Worm (Caenorhabditis elegans) whole organism, midembryonic: ENCODE data around the gene C01G5.5.

Experiments used
- T22C8.4 ChIP-seq: fragments of 200-800 bp; sonication (Bioruptor generic); IDR thresholded peaks from 2 replicates; pipeline ENCODE4 v1.3.6; 2022; ENCODE audit warnings: missing genetic modification characterization, missing compliant biosample characterization
- cog-1 ChIP-seq: sonication (generic microtip); optimal IDR thresholded peaks from 2 replicates; lab custom pipeline; 2016; ENCODE audit warnings: missing genetic modification characterization, missing compliant biosample characterization
- flt-1 ChIP-seq: fragments of 200-800 bp; sonication (Bioruptor generic); IDR thresholded peaks from 2 replicates; pipeline ENCODE4 v1.3.6; 2022; ENCODE audit warnings: missing genetic modification characterization, missing compliant biosample characterization
- klf-2 ChIP-seq: fragments of 200-800 bp; sonication (Bioruptor generic); conservative IDR thresholded peaks from 2 replicates; pipeline ENCODE4 v1.3.6; 2022; ENCODE audit warnings: missing genetic modification reagents, missing genetic modification characterization, missing compliant biosample characterization
- med-1 ChIP-seq: sonication (generic microtip); optimal IDR thresholded peaks from 2 replicates; lab custom pipeline; 2017; ENCODE audit warnings: missing genetic modification characterization, mild to moderate bottlenecking, missing compliant biosample characterization, antibody characterized with exemption, missing genetic modification reagents; ENCODE audit not compliant: insufficient read depth
- ref-1 ChIP-seq: fragments of 200-800 bp; sonication (Bioruptor generic); conservative IDR thresholded peaks from 2 replicates; pipeline ENCODE4 v1.3.6; 2022; ENCODE audit warnings: missing genetic modification reagents, missing genetic modification characterization, missing compliant biosample characterization
- ztf-23 ChIP-seq: fragments of 200-800 bp; sonication (Bioruptor generic); IDR thresholded peaks from 2 replicates; pipeline ENCODE4 v1.3.6; 2022; ENCODE audit warnings: missing genetic modification reagents, missing genetic modification characterization, missing compliant biosample characterization
- ztf-29 ChIP-seq: fragments of 200-800 bp; sonication (Bioruptor generic); IDR thresholded peaks from 2 replicates; pipeline ENCODE4 v1.3.6; 2022; ENCODE audit warnings: missing genetic modification reagents, missing genetic modification characterization, missing compliant biosample characterization

DNA sequence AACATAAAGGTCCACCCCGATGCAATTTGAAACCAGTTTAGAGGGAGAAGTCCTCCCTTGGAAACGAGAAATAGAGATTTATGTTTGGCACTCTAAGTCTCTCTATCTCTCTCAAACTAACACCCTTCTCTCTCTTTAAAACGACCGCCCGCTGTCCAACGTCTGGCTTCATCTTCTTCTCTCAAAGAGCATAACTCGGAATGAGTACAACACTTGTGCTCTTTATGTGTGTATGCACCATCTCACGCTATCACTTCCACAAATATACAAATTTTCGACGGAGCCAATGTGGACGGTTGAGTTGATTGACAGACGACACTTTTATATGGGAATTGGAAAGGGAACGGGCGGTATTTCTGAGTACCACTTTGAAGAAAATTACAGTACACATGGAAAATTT lies 49.9 kb downstream of the C01G5.5 start:
- no peak for TF ChIP-seq flt-1 (GFP tag; lab: Robert Waterston, UW)
- no peak for TF ChIP-seq T22C8.4 (GFP tag; lab: Robert Waterston, UW)
- TF ChIP-seq ztf-29 = no peak
- no peak for TF ChIP-seq ztf-23 (GFP tag; lab: Robert Waterston, UW)
- no peak for TF ChIP-seq ref-1 (GFP tag; lab: Robert Waterston, UW)
- no peak for TF ChIP-seq cog-1
- no peak for TF ChIP-seq med-1
- TF ChIP-seq klf-2 = no peak
